Worm (Caenorhabditis elegans): ENCODE results near the gene T12A2.21.

ce11 chrIII:6213915-6214314, 22.6 kb downstream of the T12A2.21 start, which contains the start of gene C23G10.10:
- no peak for TF ChIP-seq ztf-11 (tag; optimal IDR thresholded peaks at IDR 0.05)
- TF ChIP-seq elt-1 (tag; optimal IDR thresholded peaks at IDR 0.05; ENCODE audit: borderline replicate concordance, insufficient read depth), result no peak
- TF ChIP-seq bed-3 (GFP tag; optimal IDR thresholded peaks at IDR 0.05), result no peak
- no peak for TF ChIP-seq blmp-1 (tag; optimal IDR thresholded peaks at IDR 0.05)
- TF ChIP-seq pha-4 (tag; optimal IDR thresholded peaks at IDR 0.05), result no peak
- no peak for TF ChIP-seq unc-62 (GFP tag; optimal IDR thresholded peaks at IDR 0.05)
- no peak for TF ChIP-seq ham-2 (GFP tag; optimal IDR thresholded peaks at IDR 0.05)
- TF ChIP-seq nhr-28 (tag; optimal IDR thresholded peaks at IDR 0.05), result no peak
- TF ChIP-seq sem-2 (GFP tag; optimal IDR thresholded peaks at IDR 0.05), result no peak
- no peak for TF ChIP-seq nhr-237 (tag; optimal IDR thresholded peaks at IDR 0.05)
- TF ChIP-seq ceh-39 (tag; optimal IDR thresholded peaks at IDR 0.05), result no peak
- TF ChIP-seq elt-3 (tag; optimal IDR thresholded peaks at IDR 0.05), result no peak
- TF ChIP-seq hlh-1 (tag; optimal IDR thresholded peaks at IDR 0.05), result no peak
- TF ChIP-seq lsy-2 (tag; optimal IDR thresholded peaks at IDR 0.05), result no peak
